Worm (Caenorhabditis elegans) whole organism, L1 larva: ENCODE measurements around the gene ZK54.3.
A peak's percentile ranks its signal among the peaks of the same experiment; 100 is the strongest.

Source experiments
- F16B12.6 ChIP-seq: fragments of 150-350 bp; optimal IDR thresholded peaks from 2 replicates; lab custom pipeline; 2014; ENCODE audit warnings: missing biosample characterization, missing genetic modification characterization
- aha-1 ChIP-seq: fragments of 150-350 bp; optimal IDR thresholded peaks from 2 replicates; lab custom pipeline; 2014; ENCODE audit warnings: missing biosample characterization, missing genetic modification characterization
- ceh-63 ChIP-seq: fragments of 200-800 bp; sonication (Bioruptor generic); optimal IDR thresholded peaks from 2 replicates; lab custom pipeline; 2018; ENCODE audit warnings: mild to moderate bottlenecking, missing genetic modification characterization, missing compliant biosample characterization
- ceh-88 ChIP-seq: fragments of 200-800 bp; sonication (Bioruptor generic); IDR thresholded peaks from 2 replicates; pipeline ENCODE4 v1.3.6; 2022; ENCODE audit warnings: missing genetic modification characterization, missing compliant biosample characterization
- ceh-90 ChIP-seq: sonication (generic microtip); optimal IDR thresholded peaks from 2 replicates; lab custom pipeline; 2016; ENCODE audit warnings: missing genetic modification characterization, missing compliant biosample characterization
- ces-1 ChIP-seq: fragments of 150-350 bp; optimal IDR thresholded peaks from 2 replicates; lab custom pipeline; 2014; ENCODE audit warnings: missing biosample characterization, missing genetic modification reagents, missing genetic modification characterization
- dsc-1 ChIP-seq: sonication (generic microtip); optimal IDR thresholded peaks from 2 replicates; lab custom pipeline; 2016; ENCODE audit warnings: mild to moderate bottlenecking, missing genetic modification characterization, missing compliant biosample characterization
- efl-1 ChIP-seq, 4 experiments: fragments of 150-350 bp; optimal IDR thresholded peaks in 3 of 4; peaks in 1 of 4; 1 replicate in 1 of 4; 2 replicates in 3 of 4; lab custom pipeline; 2014; ENCODE audit warnings: missing biosample characterization in 2 of 4, missing genetic modification characterization in 2 of 4, missing genetic modification reagents in 2 of 4
- efl-3 ChIP-seq: fragments of 200-800 bp; sonication (Bioruptor generic); optimal IDR thresholded peaks from 2 replicates; lab custom pipeline; 2018; ENCODE audit warnings: mild to moderate bottlenecking, missing genetic modification characterization, missing compliant biosample characterization
- elt-2 ChIP-seq: sonication (generic microtip); optimal IDR thresholded peaks from 2 replicates; lab custom pipeline; 2016; ENCODE audit warnings: missing genetic modification characterization, mild to moderate bottlenecking, inconsistent platforms, missing compliant biosample characterization, missing genetic modification reagents
- elt-3 ChIP-seq, 6 experiments: fragments of 150-350 bp in 1 of 6; sonication (generic microtip); optimal IDR thresholded peaks; 2 replicates each; lab custom pipeline; 2017 to 2018; ENCODE audit warnings: missing biosample characterization in 6 of 6, missing genetic modification characterization in 6 of 6, inconsistent platforms in 1 of 6
- fkh-8 ChIP-seq: sonication (generic microtip); optimal IDR thresholded peaks from 2 replicates; lab custom pipeline; 2016; ENCODE audit warnings: mild to moderate bottlenecking, missing genetic modification characterization, missing compliant biosample characterization
- fos-1 ChIP-seq: fragments of 150-350 bp; optimal IDR thresholded peaks from 2 replicates; lab custom pipeline; 2014; ENCODE audit warnings: missing biosample characterization, missing genetic modification characterization
- hlh-17 ChIP-seq: fragments of 200-800 bp; sonication (Bioruptor generic); optimal IDR thresholded peaks from 2 replicates; lab custom pipeline; 2018; ENCODE audit warnings: missing genetic modification characterization, mild to moderate bottlenecking, missing compliant biosample characterization, moderate library complexity, borderline replicate concordance
- hlh-4 ChIP-seq: sonication (generic microtip); optimal IDR thresholded peaks from 2 replicates; lab custom pipeline; 2016; ENCODE audit warnings: mild to moderate bottlenecking, missing genetic modification characterization, missing compliant biosample characterization
- jun-1 ChIP-seq: fragments of 150-350 bp; optimal IDR thresholded peaks from 2 replicates; lab custom pipeline; 2014; ENCODE audit warnings: missing biosample characterization, missing genetic modification reagents, missing genetic modification characterization
- lin-13 ChIP-seq: fragments of 150-350 bp; optimal IDR thresholded peaks from 2 replicates; lab custom pipeline; 2014; ENCODE audit warnings: missing biosample characterization, missing genetic modification reagents, missing genetic modification characterization
- lin-14 ChIP-seq: fragments of 200-800 bp; sonication (Bioruptor generic); optimal IDR thresholded peaks from 2 replicates; lab custom pipeline; 2018; ENCODE audit warnings: mild to moderate bottlenecking, missing genetic modification characterization, moderate library complexity, missing compliant biosample characterization
- lin-39 ChIP-seq: fragments of 150-350 bp; optimal IDR thresholded peaks from 2 replicates; lab custom pipeline; 2014; ENCODE audit warnings: missing biosample characterization, missing genetic modification reagents, missing genetic modification characterization
- lir-3 ChIP-seq: sonication (generic microtip); optimal IDR thresholded peaks from 2 replicates; lab custom pipeline; 2016; ENCODE audit warnings: mild to moderate bottlenecking, missing genetic modification characterization, moderate library complexity, missing compliant biosample characterization; ENCODE audit not compliant: poor library complexity
- lsy-2 ChIP-seq, 2 experiments: fragments of 150-350 bp; optimal IDR thresholded peaks; 2 replicates each; lab custom pipeline; 2014; ENCODE audit warnings: missing biosample characterization in 2 of 2, missing genetic modification characterization in 2 of 2
- mdl-1 ChIP-seq, 2 experiments: fragments of 150-350 bp; optimal IDR thresholded peaks; 2 replicates each; lab custom pipeline; 2014 to 2017; ENCODE audit warnings: missing biosample characterization in 2 of 2, missing genetic modification characterization in 2 of 2, inconsistent platforms in 1 of 2
- mef-2 ChIP-seq: fragments of 150-350 bp; optimal IDR thresholded peaks from 2 replicates; lab custom pipeline; 2014; ENCODE audit warnings: missing biosample characterization, missing genetic modification characterization
- mep-1 ChIP-seq: fragments of 150-350 bp; optimal IDR thresholded peaks from 2 replicates; lab custom pipeline; 2014; ENCODE audit warnings: missing biosample characterization, missing genetic modification characterization
- nhr-19 ChIP-seq: fragments of 200-800 bp; sonication (Bioruptor generic); conservative IDR thresholded peaks from 2 replicates; pipeline ENCODE4 v1.3.6; 2022; ENCODE audit warnings: missing genetic modification characterization, missing compliant biosample characterization
- nhr-20 ChIP-seq: sonication (generic microtip); optimal IDR thresholded peaks from 2 replicates; lab custom pipeline; 2016; ENCODE audit warnings: mild to moderate bottlenecking, missing genetic modification characterization, missing compliant biosample characterization
- nhr-47 ChIP-seq: sonication (generic microtip); optimal IDR thresholded peaks from 2 replicates; lab custom pipeline; 2016; ENCODE audit warnings: mild to moderate bottlenecking, missing genetic modification characterization, moderate library complexity, missing compliant biosample characterization
- nhr-71 ChIP-seq: sonication (generic microtip); optimal IDR thresholded peaks from 2 replicates; lab custom pipeline; 2016; ENCODE audit warnings: mild to moderate bottlenecking, missing genetic modification characterization, moderate library complexity, missing compliant biosample characterization
- nhr-77 ChIP-seq: fragments of 150-350 bp; optimal IDR thresholded peaks from 2 replicates; lab custom pipeline; 2014; ENCODE audit warnings: missing biosample characterization, missing genetic modification characterization
- nhr-84 ChIP-seq: sonication (generic microtip); optimal IDR thresholded peaks from 2 replicates; lab custom pipeline; 2017; ENCODE audit warnings: missing biosample characterization, missing genetic modification characterization
- nhr-90 ChIP-seq: sonication (generic microtip); optimal IDR thresholded peaks from 2 replicates; lab custom pipeline; 2016; ENCODE audit warnings: mild to moderate bottlenecking, missing genetic modification characterization, missing compliant biosample characterization; ENCODE audit not compliant: poor library complexity
- pag-3 ChIP-seq: sonication (generic microtip); optimal IDR thresholded peaks from 2 replicates; lab custom pipeline; 2017; ENCODE audit warnings: missing genetic modification characterization, mild to moderate bottlenecking, missing compliant biosample characterization, antibody characterized with exemption, borderline replicate concordance; ENCODE audit not compliant: insufficient read depth
- rnt-1 ChIP-seq: sonication (generic microtip); optimal IDR thresholded peaks from 2 replicates; lab custom pipeline; 2016; ENCODE audit warnings: mild to moderate bottlenecking, missing genetic modification characterization, moderate library complexity, missing compliant biosample characterization
- snu-23 ChIP-seq: sonication (generic microtip); optimal IDR thresholded peaks from 2 replicates; lab custom pipeline; 2016; ENCODE audit warnings: missing genetic modification characterization, missing compliant biosample characterization
- sptf-1 ChIP-seq: fragments of 150-350 bp; optimal IDR thresholded peaks from 2 replicates; lab custom pipeline; 2014; ENCODE audit warnings: missing biosample characterization, missing genetic modification characterization
- sup-37 ChIP-seq: fragments of 200-800 bp; sonication (Bioruptor generic); optimal IDR thresholded peaks from 2 replicates; lab custom pipeline; 2018; ENCODE audit warnings: mild to moderate bottlenecking, missing genetic modification characterization, missing compliant biosample characterization
- swsn-7 ChIP-seq: sonication (generic microtip); optimal IDR thresholded peaks from 2 replicates; lab custom pipeline; 2016; ENCODE audit warnings: missing genetic modification characterization, missing compliant biosample characterization
- tbx-2 ChIP-seq: sonication (generic microtip); optimal IDR thresholded peaks from 2 replicates; lab custom pipeline; 2016; ENCODE audit warnings: missing genetic modification characterization, missing compliant biosample characterization
- tlp-1 ChIP-seq: fragments of 150-350 bp; optimal IDR thresholded peaks from 2 replicates; lab custom pipeline; 2014; ENCODE audit warnings: missing biosample characterization, missing genetic modification characterization
- unc-130 ChIP-seq: fragments of 150-350 bp; optimal IDR thresholded peaks from 2 replicates; lab custom pipeline; 2017; ENCODE audit warnings: missing biosample characterization, missing genetic modification characterization, inconsistent platforms
- unc-30 ChIP-seq: sonication (generic microtip); optimal IDR thresholded peaks from 2 replicates; lab custom pipeline; 2017; ENCODE audit warnings: missing biosample characterization, missing genetic modification characterization
- unc-62 ChIP-seq: fragments of 150-350 bp; optimal IDR thresholded peaks from 2 replicates; lab custom pipeline; 2014; ENCODE audit warnings: missing biosample characterization, missing genetic modification reagents, missing genetic modification characterization
- unc-86 ChIP-seq: sonication (generic microtip); optimal IDR thresholded peaks from 2 replicates; lab custom pipeline; 2016; ENCODE audit warnings: missing genetic modification characterization, missing compliant biosample characterization
- vab-15 ChIP-seq: sonication (generic microtip); optimal IDR thresholded peaks from 2 replicates; lab custom pipeline; 2017; ENCODE audit warnings: missing genotype, mild to moderate bottlenecking, missing genetic modification characterization, missing compliant biosample characterization
- xbp-1 ChIP-seq: sonication (generic microtip); optimal IDR thresholded peaks from 2 replicates; lab custom pipeline; 2016; ENCODE audit warnings: missing genetic modification characterization, missing compliant biosample characterization
- zag-1 ChIP-seq: fragments of 150-350 bp; optimal IDR thresholded peaks from 2 replicates; lab custom pipeline; 2014; ENCODE audit warnings: missing biosample characterization, missing genetic modification characterization
- zip-4 ChIP-seq: fragments of 200-800 bp; sonication (Bioruptor generic); optimal IDR thresholded peaks from 2 replicates; lab custom pipeline; 2018; ENCODE audit warnings: mild to moderate bottlenecking, missing genetic modification characterization, moderate library complexity, missing compliant biosample characterization
- ztf-11 ChIP-seq, 2 experiments: sonication (generic microtip); optimal IDR thresholded peaks; 2 replicates each; lab custom pipeline; 2016 to 2017; ENCODE audit warnings: missing genetic modification characterization in 2 of 2, missing biosample characterization in 1 of 2, missing compliant biosample characterization in 1 of 2

ZK54.3 gene

DNA sequence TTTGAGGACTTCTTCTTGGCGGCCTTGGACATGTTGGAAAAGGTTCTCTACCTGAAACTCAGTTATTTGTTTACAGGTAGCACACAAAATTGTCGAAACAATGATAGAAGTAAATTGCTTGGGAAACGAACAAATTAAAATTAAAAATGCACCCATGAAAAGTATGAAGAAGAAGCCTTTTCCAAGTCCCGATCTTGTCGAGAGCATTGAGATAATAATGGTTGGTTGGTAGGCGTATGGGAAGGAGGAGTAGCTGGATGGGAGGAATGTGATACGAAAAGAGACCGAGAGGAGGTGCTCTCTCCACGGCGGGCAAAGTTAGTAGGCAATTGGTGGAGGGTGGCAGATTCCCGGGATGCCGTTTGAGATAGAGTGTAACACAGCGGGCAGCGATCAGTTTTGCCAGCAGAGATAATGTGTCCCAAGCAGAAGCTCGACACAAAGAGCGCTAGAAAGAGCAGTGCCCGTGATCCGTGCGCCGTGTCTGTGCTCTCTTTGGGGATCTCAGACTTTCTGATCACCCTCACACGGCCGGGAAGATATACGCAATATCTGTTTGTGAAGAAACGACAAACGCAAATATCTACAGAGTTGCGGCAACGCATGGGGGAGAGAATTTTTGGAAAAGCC lies 10.2 kb downstream of the ZK54.3 start, which contains the start of gene mlc-2:
TSS of gene mlc-2 (minus strand) at position 51 of the 630 bp plus-strand sequence.
- TF ChIP-seq zag-1, result no peak
- TF ChIP-seq nhr-71, result peak; percentile 82
- TF ChIP-seq lin-39 (tag; lab: Kevin White, UChicago), result no peak
- no peak for TF ChIP-seq fkh-8 (tag; lab: Kevin White, UChicago)
- peak; percentile 57 for TF ChIP-seq nhr-20 (tag; lab: Kevin White, UChicago)
- peak in 1 of 2 experiments; percentile 41 for TF ChIP-seq lsy-2 (tag; optimal IDR thresholded peaks at IDR 0.05; lab: Kevin White, UChicago)
- no peak for TF ChIP-seq fos-1
- TF ChIP-seq F16B12.6, result no peak
- no peak for TF ChIP-seq nhr-84 (tag; lab: Kevin White, UChicago)
- TF ChIP-seq unc-130 (tag; lab: Kevin White, UChicago), result peak; percentile 3
- no peak for TF ChIP-seq unc-86 (tag; lab: Kevin White, UChicago)
- no peak for TF ChIP-seq sptf-1 (tag; lab: Kevin White, UChicago)
- no peak for TF ChIP-seq nhr-90
- TF ChIP-seq elt-2 (tag; lab: Kevin White, UChicago), result no peak
- TF ChIP-seq dsc-1 (tag; lab: Kevin White, UChicago), result peak; percentile 67
- peak; percentile 55 for TF ChIP-seq snu-23 (GFP tag; lab: Kevin White, UChicago)
- TF ChIP-seq swsn-7 (tag; lab: Kevin White, UChicago), result peak; percentile 28
- TF ChIP-seq nhr-47, result peak; percentile 20
- TF ChIP-seq lin-13, result no peak
- TF ChIP-seq jun-1 (tag; lab: Kevin White, UChicago), result no peak
- TF ChIP-seq mdl-1 (tag; optimal IDR thresholded peaks at IDR 0.05; lab: Kevin White, UChicago), result no peak
- peak; percentile 52 for TF ChIP-seq tbx-2 (tag; lab: Kevin White, UChicago)
- no peak for TF ChIP-seq ces-1
- TF ChIP-seq sup-37 (GFP tag; lab: Kevin White, UChicago), result no peak
- TF ChIP-seq ceh-63, result no peak
- TF ChIP-seq mef-2 (tag; lab: Kevin White, UChicago), result no peak
- TF ChIP-seq rnt-1 (tag; lab: Kevin White, UChicago), result peak; percentile 71
- no peak for TF ChIP-seq unc-62 (GFP tag; lab: Kevin White, UChicago)
- TF ChIP-seq xbp-1, result peak; percentile 9
- TF ChIP-seq nhr-19 (GFP tag; lab: Robert Waterston, UW), result peak; percentile 65
- no peak for TF ChIP-seq efl-1 (optimal IDR thresholded peaks at IDR 0.05; lab: Kevin White, UChicago)
- TF ChIP-seq efl-1 (GFP tag; optimal IDR thresholded peaks at IDR 0.05 in 1 of 2; lab: Kevin White, UChicago), result no peak
- TF ChIP-seq nhr-77 (tag; lab: Kevin White, UChicago), result peak; percentile 35
- no peak for TF ChIP-seq lir-3 (tag; lab: Kevin White, UChicago)
- no peak for TF ChIP-seq zip-4 (GFP tag; lab: Kevin White, UChicago)
- peak; percentile 79 for TF ChIP-seq lin-14 (GFP tag; lab: Kevin White, UChicago)
- TF ChIP-seq tlp-1 (tag; lab: Kevin White, UChicago), result no peak
- no peak for TF ChIP-seq ceh-88
- no peak for TF ChIP-seq hlh-17 (GFP tag; lab: Kevin White, UChicago)
- no peak for TF ChIP-seq unc-30 (tag; lab: Kevin White, UChicago)
- TF ChIP-seq ceh-90 (tag; lab: Kevin White, UChicago), result no peak
- TF ChIP-seq ztf-11 (tag; optimal IDR thresholded peaks at IDR 0.05; lab: Kevin White, UChicago), result no peak
- TF ChIP-seq efl-3, result no peak
- TF ChIP-seq elt-3 (tag; optimal IDR thresholded peaks at IDR 0.05; lab: Kevin White, UChicago), result no peak
- TF ChIP-seq mep-1 (tag; lab: Kevin White, UChicago), result no peak
- TF ChIP-seq hlh-4 (tag; lab: Kevin White, UChicago), result no peak
- peak; percentile 96 for TF ChIP-seq pag-3 (tag; lab: Kevin White, UChicago)
- no peak for TF ChIP-seq vab-15 (tag; lab: Kevin White, UChicago)
- TF ChIP-seq aha-1 (tag; lab: Kevin White, UChicago), result no peak
- TF ChIP-seq, all 84 proteins: peak for 15
